Worm (Caenorhabditis elegans) whole organism, L4/young adult: Measurements from ENCODE around the gene cdh-12.
A peak's percentile ranks its signal among the peaks of the same experiment; 100 is the strongest.

ENCODE experiments used
- W03F9.2 ChIP-seq: fragments of 150-350 bp; optimal IDR thresholded peaks from 2 replicates; lab custom pipeline; 2014; ENCODE audit warnings: missing biosample characterization, missing genetic modification characterization
- dao-5 ChIP-seq: sonication (generic microtip); optimal IDR thresholded peaks from 2 replicates; lab custom pipeline; 2016; ENCODE audit warnings: missing genotype, missing genetic modification characterization, moderate library complexity, missing compliant biosample characterization
- him-1 ChIP-seq: sonication (generic microtip); optimal IDR thresholded peaks from 2 replicates; lab custom pipeline; 2016; ENCODE audit warnings: missing genotype, missing genetic modification reagents, missing genetic modification characterization, missing compliant biosample characterization

cdh-12 gene

DNA sequence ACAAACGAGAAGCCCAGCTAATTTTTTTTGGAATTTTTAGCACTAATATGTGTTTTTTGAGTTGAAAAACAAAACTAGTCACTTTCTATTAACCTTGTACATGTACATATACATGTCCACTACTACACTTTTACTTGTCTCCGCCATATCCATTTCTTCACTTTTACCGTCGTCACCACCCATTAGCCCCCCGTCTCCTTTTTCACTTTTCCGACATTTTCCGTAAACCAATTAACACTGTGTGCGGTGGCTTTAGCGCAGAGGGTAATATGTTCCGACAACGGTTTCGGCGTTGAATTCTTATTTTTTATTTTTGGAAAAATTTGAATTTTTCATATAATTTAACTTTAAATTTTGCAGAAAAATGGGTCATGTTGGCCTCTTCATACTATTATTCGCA, at the start of gene cdh-12:
Gene cdh-12, plus strand, starts transcription at position 365 of the 400 bp plus-strand sequence.
- no peak for TF ChIP-seq dao-5
- no peak for TF ChIP-seq him-1 (tag; lab: Kevin White, UChicago)
- TF ChIP-seq W03F9.2: no peak

ce11 chrIII:1102908-1103307, 48.9 kb upstream of the cdh-12 start, which contains the start of gene exc-6:
Gene exc-6, plus strand, starts transcription at chrIII:1103208.
- no peak for TF ChIP-seq W03F9.2
- TF ChIP-seq dao-5: no peak
- TF ChIP-seq him-1 (tag; lab: Kevin White, UChicago): no peak

DNA sequence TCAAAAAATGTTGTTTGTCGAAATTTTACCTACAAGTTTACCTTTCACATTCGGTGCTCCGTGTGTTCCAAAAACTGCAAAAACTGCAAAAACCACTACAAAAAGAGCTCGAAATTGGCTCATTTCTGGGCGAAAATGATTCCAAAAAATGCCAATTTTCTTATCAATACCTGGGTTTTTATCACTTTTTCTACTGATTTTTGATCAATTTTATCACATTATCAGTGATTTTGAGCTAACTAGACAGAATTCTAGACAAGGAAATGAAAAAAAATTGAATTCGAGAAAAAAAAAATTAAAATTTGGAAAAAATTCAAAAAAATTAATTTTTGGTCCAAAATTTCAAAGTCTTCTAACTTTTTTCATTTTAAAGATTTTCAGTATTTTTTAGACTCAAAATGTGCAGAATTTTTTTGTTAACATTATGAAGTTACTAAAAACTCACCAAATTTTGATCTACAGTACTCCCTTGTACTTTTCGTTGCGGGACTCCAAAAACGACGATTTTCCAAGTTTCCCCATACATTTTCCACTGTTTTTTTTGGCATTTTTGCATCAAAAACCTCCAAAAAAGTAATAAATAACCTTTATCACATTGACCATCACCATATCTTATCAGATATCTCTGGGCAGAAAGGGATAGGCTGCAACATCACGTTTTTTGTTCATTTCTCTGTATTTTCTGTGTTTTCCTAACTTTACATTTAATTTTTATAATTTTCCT, 35.9 kb upstream of the cdh-12 start, which contains the start of the genes F58B6.1 and acsd-1:
Gene F58B6.1, minus strand, starts transcription at position 133 of the 724 bp plus-strand sequence.
Gene acsd-1, plus strand, starts transcription at position 674 of the 724 bp plus-strand sequence.
- no peak for TF ChIP-seq W03F9.2
- TF ChIP-seq him-1 (tag; lab: Kevin White, UChicago): no peak
- no peak for TF ChIP-seq dao-5

DNA sequence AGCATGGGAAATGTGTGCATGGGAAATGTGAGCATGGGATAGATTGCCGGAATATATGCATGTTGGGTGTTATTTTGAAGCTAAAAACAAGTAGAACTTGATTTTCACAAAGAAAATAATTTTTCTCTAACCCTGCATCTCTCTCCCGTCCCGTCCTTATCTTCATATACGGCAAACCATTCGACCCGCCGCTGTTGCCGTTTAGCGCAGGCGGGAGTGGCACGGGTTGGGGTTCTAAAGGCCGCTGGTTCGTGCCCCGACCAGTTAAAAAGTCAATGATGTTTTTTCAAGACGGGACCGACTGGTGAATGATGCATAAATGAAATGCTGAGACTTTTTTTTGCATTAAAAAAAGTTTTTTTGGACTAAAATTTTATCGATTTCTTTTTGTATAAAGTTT, 29.6 kb upstream of the cdh-12 start:
- no peak for TF ChIP-seq dao-5
- TF ChIP-seq him-1 (tag; lab: Kevin White, UChicago): no peak
- TF ChIP-seq W03F9.2: no peak

DNA sequence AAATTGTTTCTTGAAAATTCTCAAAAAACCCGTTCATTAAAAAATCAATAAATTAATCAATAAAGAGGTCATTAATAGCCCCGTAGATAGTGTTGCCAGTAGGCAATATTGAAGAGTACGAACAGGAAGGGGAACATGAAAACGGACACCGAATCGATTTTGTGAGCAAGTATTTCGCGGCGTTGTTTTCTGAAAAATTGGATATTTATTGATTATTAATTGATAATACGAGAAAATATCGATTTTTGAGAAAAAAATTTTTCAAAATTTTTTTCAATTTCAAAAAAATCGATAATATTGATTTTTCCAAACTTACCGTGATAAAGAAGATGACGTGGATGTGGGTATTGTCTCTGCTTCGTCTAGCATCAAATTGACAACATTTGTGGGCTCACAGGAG, 26.4 kb upstream of the cdh-12 start:
- TF ChIP-seq dao-5: no peak
- no peak for TF ChIP-seq W03F9.2
- TF ChIP-seq him-1 (tag; lab: Kevin White, UChicago): no peak

DNA sequence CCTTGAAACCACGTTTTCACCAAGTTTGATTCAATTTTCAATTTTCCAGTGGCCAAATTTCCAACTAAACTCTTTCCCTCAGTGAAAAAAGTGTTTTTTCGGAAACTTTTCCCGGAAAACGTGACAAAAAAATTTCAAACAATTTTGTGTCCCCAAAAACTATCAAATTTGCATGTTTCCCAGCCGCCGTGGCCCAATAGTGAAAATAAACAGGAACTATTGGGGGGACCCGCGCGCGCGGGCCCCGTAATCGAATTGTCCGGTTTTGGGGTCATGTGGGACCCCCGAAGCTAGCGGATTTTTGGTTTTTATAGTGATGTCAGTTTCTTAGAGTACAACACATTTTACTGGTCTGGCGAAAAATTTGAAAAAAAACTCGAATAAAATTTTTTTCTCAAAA, 20.3 kb upstream of the cdh-12 start:
- TF ChIP-seq him-1 (tag; lab: Kevin White, UChicago) (no peak), W03F9.2 (no peak), dao-5 (no peak)

ce11 chrIII:1135925-1136324, 15.9 kb upstream of the cdh-12 start, which contains the start of gene lgc-46:
Gene lgc-46, minus strand, starts transcription at chrIII:1136025.
- no peak for TF ChIP-seq W03F9.2
- no peak for TF ChIP-seq him-1 (tag; lab: Kevin White, UChicago)

DNA sequence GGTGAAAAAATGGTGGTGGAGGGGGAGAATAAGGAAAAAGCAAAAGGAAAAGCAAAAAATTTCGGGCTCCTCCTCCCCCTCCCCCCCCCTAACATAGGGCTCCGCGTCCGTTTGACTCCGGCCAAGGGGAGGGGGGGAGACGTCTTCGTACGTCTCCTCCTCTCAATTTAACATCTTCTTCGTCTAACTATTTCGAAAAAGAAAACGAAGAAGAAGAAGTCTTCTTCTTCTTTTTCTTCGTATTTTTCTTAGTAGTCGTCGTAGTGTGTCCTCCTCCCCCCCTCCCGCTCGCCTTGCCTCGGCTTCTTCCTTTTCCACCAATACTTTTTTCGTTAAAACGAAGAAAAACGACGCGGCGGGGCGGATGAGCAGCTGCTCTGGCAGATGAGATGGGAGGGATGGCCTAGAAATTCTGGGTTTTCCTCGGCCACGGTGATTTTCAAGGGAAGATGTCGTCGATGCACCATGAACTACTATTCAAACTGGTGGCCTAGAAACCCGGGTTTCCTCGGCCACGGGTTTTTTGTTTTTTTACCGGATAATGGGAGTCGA, 14.9 kb upstream of the cdh-12 start:
- TF ChIP-seq W03F9.2 (no peak), dao-5 (no peak), him-1 (tag; lab: Kevin White, UChicago) (no peak)

- TF ChIP-seq dao-5 (no peak), W03F9.2 (peak; percentile 91), him-1 (tag; lab: Kevin White, UChicago) (peak; percentile 77)
Measured at ce11 chrIII:1142798-1143197, 9.0 kb upstream of the cdh-12 start, which contains the start of gene smr-1. Gene smr-1, plus strand, starts transcription at chrIII:1143172.

- no peak for TF ChIP-seq W03F9.2
- no peak for TF ChIP-seq dao-5
- TF ChIP-seq him-1 (tag; lab: Kevin White, UChicago): no peak
Measured at ce11 chrIII:1144816-1145215, 7.0 kb upstream of the cdh-12 start.

DNA sequence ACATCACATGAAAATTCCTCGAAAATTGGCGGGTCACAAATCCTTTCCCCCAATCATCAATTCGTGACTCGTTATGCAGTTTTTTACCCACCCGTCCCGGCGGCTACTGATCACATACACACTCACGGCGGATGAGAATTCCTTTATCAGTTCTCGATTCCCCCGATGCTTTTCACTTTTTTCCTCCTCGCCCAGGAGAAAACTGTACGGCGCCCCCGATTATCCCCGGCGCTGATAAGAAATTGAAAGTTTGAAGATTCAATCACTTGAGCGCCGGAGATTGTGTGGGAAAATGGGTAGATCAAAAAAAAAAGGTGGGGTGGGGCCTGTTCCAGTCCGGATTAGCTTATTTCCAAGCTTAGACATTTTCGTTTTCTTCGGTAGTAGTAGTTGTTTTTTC, 4.0 kb upstream of the cdh-12 start:
- TF ChIP-seq W03F9.2 (no peak), him-1 (tag; lab: Kevin White, UChicago) (no peak), dao-5 (no peak)

DNA sequence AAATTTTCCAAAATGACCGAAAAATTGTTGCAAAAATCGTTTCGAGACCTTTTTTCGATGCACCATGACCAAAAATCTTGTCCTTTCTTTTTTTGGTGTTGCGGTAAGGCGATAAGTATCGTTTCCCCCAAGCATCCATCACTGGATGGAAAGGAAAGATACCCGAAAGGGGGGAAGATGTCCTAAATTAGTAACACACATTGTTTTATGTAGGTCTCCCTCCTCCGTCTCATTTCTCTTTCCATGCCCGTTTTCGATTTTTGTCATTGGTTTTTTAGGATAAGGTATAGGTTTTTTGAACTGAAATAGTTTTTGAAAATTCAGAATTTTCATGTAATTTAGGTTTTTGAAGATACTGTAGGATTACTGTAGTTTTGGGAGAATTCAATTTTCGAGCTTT, 2.4 kb upstream of the cdh-12 start:
- TF ChIP-seq W03F9.2 (no peak), him-1 (tag; lab: Kevin White, UChicago) (no peak), dao-5 (no peak)

DNA sequence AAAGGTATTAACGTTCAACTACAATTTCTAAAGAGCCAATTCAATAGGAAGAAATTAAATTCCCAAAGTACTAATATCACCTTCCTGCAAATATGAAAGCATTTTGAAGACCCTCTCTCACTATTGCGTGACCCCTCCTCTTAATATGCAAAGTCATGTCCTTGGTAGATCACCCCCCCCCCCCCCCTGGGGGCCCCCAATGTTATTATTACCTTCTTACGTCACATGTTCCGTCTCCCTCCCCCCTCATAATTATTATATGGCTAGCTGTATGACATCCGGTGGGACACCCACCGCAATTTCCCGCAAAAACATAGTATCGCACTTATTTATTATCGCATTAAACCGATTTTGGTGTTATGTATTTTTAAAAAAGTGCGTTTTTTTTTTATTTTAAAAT, 10.1 kb downstream of the cdh-12 start:
- TF ChIP-seq him-1 (tag; lab: Kevin White, UChicago) (no peak), W03F9.2 (no peak), dao-5 (no peak)

DNA sequence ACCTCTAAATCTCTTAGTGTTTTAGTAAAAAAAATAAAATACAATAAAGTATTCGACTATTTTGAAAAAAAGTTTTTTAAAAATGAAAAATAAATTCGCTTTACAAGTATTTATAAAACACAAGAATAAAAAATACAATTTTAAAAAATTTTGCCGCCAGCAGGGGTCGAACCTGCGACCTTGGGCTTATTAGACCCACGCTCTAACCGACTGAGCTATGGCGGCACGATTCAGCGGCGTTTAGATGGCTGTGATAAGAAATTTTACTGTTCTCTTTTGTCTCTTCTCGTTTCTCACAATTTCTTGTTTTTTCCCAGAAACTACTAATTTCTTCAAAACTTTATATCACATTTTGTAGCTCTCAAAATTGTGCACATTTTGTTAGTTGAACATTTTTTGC, 11.4 kb downstream of the cdh-12 start:
- no peak for TF ChIP-seq him-1 (tag; lab: Kevin White, UChicago)
- TF ChIP-seq dao-5: no peak
- TF ChIP-seq W03F9.2: no peak

- TF ChIP-seq him-1 (tag; lab: Kevin White, UChicago) (no peak), W03F9.2 (no peak), dao-5 (no peak)
Measured at ce11 chrIII:1164668-1165067, 12.8 kb downstream of the cdh-12 start.
